Worm (Caenorhabditis elegans) whole organism, early embryonic: ENCODE measurements around the gene ecps-2.

ENCODE experiments used
- B0310.2 ChIP-seq: sonication (generic microtip); optimal IDR thresholded peaks from 2 replicates; lab custom pipeline; 2016; ENCODE audit warnings: mild to moderate bottlenecking, missing genetic modification characterization, missing compliant biosample characterization
- F13C5.2 ChIP-seq: sonication (generic microtip); optimal IDR thresholded peaks from 2 replicates; lab custom pipeline; 2017; ENCODE audit warnings: mild to moderate bottlenecking, missing genetic modification characterization, inconsistent platforms, missing compliant biosample characterization
- aly-1 ChIP-seq: sonication (generic microtip); optimal IDR thresholded peaks from 2 replicates; lab custom pipeline; 2016; ENCODE audit warnings: missing genetic modification characterization, missing compliant biosample characterization
- ama-1 ChIP-seq: fragments of 150-350 bp; optimal IDR thresholded peaks from 2 replicates; lab custom pipeline; 2014
- ceh-13 ChIP-seq: fragments of 200-800 bp; sonication (Bioruptor generic); optimal IDR thresholded peaks from 2 replicates; lab custom pipeline; 2018; ENCODE audit warnings: mild to moderate bottlenecking, missing genetic modification characterization, missing compliant biosample characterization
- ceh-36 ChIP-seq: sonication (generic microtip); optimal IDR thresholded peaks from 2 replicates; lab custom pipeline; 2016; ENCODE audit warnings: missing genetic modification characterization, inconsistent platforms, missing compliant biosample characterization
- ets-7 ChIP-seq: sonication (generic microtip); optimal IDR thresholded peaks from 2 replicates; lab custom pipeline; 2016; ENCODE audit warnings: missing genotype, missing genetic modification characterization, missing compliant biosample characterization
- flt-1 ChIP-seq: fragments of 200-800 bp; sonication (Bioruptor generic); IDR thresholded peaks from 2 replicates; pipeline ENCODE4 v1.3.6; 2022; ENCODE audit warnings: missing genetic modification characterization, missing compliant biosample characterization
- hmbx-1 ChIP-seq: sonication (generic microtip); optimal IDR thresholded peaks from 2 replicates; lab custom pipeline; 2016; ENCODE audit warnings: mild to moderate bottlenecking, missing genetic modification characterization, missing compliant biosample characterization
- hmg-4 ChIP-seq: fragments of 200-800 bp; sonication (Bioruptor generic); optimal IDR thresholded peaks from 2 replicates; lab custom pipeline; 2018; ENCODE audit warnings: mild to moderate bottlenecking, missing genetic modification characterization, missing compliant biosample characterization
- hnd-1 ChIP-seq: sonication (generic microtip); optimal IDR thresholded peaks from 2 replicates; lab custom pipeline; 2016; ENCODE audit warnings: missing genetic modification characterization, missing compliant biosample characterization
- pes-1 ChIP-seq: fragments of 200-800 bp; sonication (Bioruptor generic); IDR thresholded peaks from 2 replicates; pipeline ENCODE4 v1.3.6; 2022; ENCODE audit warnings: missing genetic modification reagents, missing genetic modification characterization, missing compliant biosample characterization
- scrt-1 ChIP-seq: fragments of 200-800 bp; sonication (Bioruptor generic); IDR thresholded peaks from 2 replicates; pipeline ENCODE4 v1.3.6; 2022; ENCODE audit warnings: missing genetic modification characterization, missing compliant biosample characterization
- sea-1 ChIP-seq: fragments of 200-800 bp; sonication (Bioruptor generic); conservative IDR thresholded peaks from 2 replicates; pipeline ENCODE4 v1.3.6; 2022; ENCODE audit warnings: missing genetic modification characterization, missing compliant biosample characterization
- tbx-11 ChIP-seq: fragments of 200-800 bp; sonication (Bioruptor generic); IDR thresholded peaks from 2 replicates; pipeline ENCODE4 v1.3.6; 2022; ENCODE audit warnings: missing genetic modification characterization, missing compliant biosample characterization
- tbx-37 ChIP-seq: fragments of 200-800 bp; sonication (Bioruptor generic); conservative IDR thresholded peaks from 2 replicates; pipeline ENCODE4 v1.3.6; 2022; ENCODE audit warnings: missing genetic modification reagents, missing genetic modification characterization, missing compliant biosample characterization
- tra-4 ChIP-seq: sonication (generic microtip); optimal IDR thresholded peaks from 2 replicates; lab custom pipeline; 2017; ENCODE audit warnings: missing genetic modification characterization, missing compliant biosample characterization

ecps-2 gene

DNA sequence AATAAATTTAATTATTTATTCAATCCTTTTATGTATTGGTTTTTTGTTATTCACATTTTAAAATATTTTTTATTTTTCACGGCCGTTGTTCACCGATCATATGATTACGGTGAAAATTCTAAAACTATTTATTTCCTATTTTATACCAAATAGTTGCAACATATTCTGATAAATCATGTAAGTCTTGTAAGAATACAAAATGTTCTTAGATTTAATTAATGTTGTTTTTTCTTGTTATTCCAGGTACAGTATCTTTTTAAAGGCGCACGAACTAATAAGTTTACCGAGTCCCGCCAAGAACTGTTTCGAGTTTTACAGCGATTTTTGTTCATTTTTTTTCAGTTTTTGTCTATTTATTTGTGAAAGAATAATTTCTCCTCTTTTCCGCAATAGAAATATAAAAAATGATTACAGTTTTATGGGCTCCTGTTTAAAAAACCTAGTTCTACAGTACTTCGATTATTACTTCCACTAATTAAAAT is 26.7 kb downstream of the ecps-2 start, which contains the start of gene D2045.5:
TSS of gene D2045.5 (minus strand) at position 51 of the 482 bp plus-strand sequence.
- TF ChIP-seq flt-1 (GFP tag; lab: Robert Waterston, UW), result no peak
- TF ChIP-seq ceh-36 (tag; lab: Kevin White, UChicago), result no peak
- no peak for TF ChIP-seq hmg-4 (GFP tag; lab: Kevin White, UChicago)
- no peak for TF ChIP-seq pes-1 (GFP tag; lab: Robert Waterston, UW)
- no peak for TF ChIP-seq ama-1 (lab: Kevin White, UChicago)
- no peak for TF ChIP-seq F13C5.2 (tag; lab: Kevin White, UChicago)
- no peak for TF ChIP-seq aly-1
- no peak for TF ChIP-seq ceh-13

DNA sequence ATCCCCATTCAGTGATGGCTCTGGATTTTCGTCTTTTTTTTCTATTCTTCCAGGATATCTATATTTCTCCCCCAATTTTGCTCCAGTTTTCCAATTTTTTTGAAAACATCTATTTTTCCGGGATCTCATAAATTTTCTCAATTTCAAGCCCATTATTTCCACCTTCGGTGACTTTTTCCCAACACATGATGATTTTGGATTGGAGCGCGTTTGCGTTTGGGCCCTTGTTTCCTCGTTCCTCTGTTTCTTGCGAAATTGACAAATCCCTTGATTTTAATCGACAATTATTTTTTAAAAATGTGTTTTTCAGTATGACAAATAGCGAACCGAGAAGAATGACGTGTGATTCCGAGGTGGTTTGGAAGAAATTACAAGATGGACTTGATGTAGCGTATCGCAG is 28.0 kb downstream of the ecps-2 start, which contains the start of gene cul-1:
TSS of gene cul-1 (plus strand) at position 311 of the 400 bp plus-strand sequence.
- TF ChIP-seq tbx-11 (no peak), ceh-13 (no peak), aly-1 (no peak), hnd-1 (tag; lab: Kevin White, UChicago) (no peak), hmbx-1 (no peak), B0310.2 (tag; lab: Kevin White, UChicago) (no peak), tbx-37 (GFP tag; lab: Robert Waterston, UW) (no peak), ama-1 (lab: Kevin White, UChicago) (no peak), tra-4 (tag; lab: Kevin White, UChicago) (no peak), ceh-36 (tag; lab: Kevin White, UChicago) (no peak), F13C5.2 (tag; lab: Kevin White, UChicago) (no peak), ets-7 (tag; lab: Kevin White, UChicago) (no peak), hmg-4 (GFP tag; lab: Kevin White, UChicago) (no peak), sea-1 (GFP tag; lab: Robert Waterston, UW) (no peak), pes-1 (GFP tag; lab: Robert Waterston, UW) (no peak), scrt-1 (GFP tag; lab: Robert Waterston, UW) (no peak), flt-1 (GFP tag; lab: Robert Waterston, UW) (no peak)

DNA sequence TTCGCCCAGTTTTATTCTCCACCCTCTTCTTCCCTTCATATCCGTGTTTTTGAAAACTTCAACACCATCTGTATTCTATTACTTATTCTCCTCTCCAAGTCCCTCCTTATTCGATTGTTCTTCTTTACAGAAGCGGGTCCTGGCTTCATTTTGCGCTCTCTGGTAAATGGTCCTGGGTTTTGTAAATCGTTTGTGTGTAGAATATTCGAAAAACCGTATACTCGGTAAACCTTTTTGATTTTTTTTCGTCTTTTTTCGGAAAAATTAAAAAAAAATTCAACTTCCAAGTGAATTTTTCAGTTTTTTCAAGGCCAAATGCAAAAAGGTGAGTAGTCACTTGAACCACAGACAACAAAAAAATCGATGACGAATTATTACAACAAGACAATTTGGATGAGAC is 32.1 kb downstream of the ecps-2 start, which contains the start of gene D2045.9:
TSS of gene D2045.9 (plus strand) at position 301 of the 400 bp plus-strand sequence.
- TF ChIP-seq scrt-1 (GFP tag; lab: Robert Waterston, UW), result no peak
- no peak for TF ChIP-seq F13C5.2 (tag; lab: Kevin White, UChicago)
- no peak for TF ChIP-seq hnd-1 (tag; lab: Kevin White, UChicago)
- TF ChIP-seq pes-1 (GFP tag; lab: Robert Waterston, UW), result no peak
- no peak for TF ChIP-seq aly-1
- no peak for TF ChIP-seq sea-1 (GFP tag; lab: Robert Waterston, UW)
- no peak for TF ChIP-seq tra-4 (tag; lab: Kevin White, UChicago)
- no peak for TF ChIP-seq ama-1 (lab: Kevin White, UChicago)
- no peak for TF ChIP-seq ceh-13
- TF ChIP-seq tbx-11, result no peak
- TF ChIP-seq hmg-4 (GFP tag; lab: Kevin White, UChicago), result no peak
- TF ChIP-seq hmbx-1, result no peak
- no peak for TF ChIP-seq ceh-36 (tag; lab: Kevin White, UChicago)
- TF ChIP-seq flt-1 (GFP tag; lab: Robert Waterston, UW), result no peak
- TF ChIP-seq B0310.2 (tag; lab: Kevin White, UChicago), result no peak
- TF ChIP-seq ets-7 (tag; lab: Kevin White, UChicago), result no peak
- no peak for TF ChIP-seq tbx-37 (GFP tag; lab: Robert Waterston, UW)

DNA sequence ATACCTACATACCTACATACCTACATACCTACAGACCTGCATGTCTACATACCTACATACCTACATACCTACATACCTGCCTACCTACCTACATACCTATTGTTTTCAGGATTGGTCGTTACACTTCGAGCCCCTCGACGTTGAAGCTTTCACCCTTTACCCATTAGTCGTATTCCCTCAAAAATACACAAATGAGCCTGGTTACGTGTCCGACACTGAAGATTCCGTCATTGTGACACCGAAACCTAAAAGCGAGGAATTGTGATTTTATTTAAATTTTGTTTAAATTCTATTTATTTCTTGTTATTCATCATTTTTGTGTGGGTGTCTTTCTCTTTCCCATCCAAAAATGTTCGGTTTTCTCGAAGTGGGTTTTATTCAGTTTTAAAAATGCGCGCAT is 36.3 kb downstream of the ecps-2 start, which contains the start of gene D2045.7:
TSS of gene D2045.7 (plus strand) at position 301 of the 400 bp plus-strand sequence.
- no peak for TF ChIP-seq flt-1 (GFP tag; lab: Robert Waterston, UW)
- no peak for TF ChIP-seq B0310.2 (tag; lab: Kevin White, UChicago)
- TF ChIP-seq sea-1 (GFP tag; lab: Robert Waterston, UW), result no peak
- no peak for TF ChIP-seq hnd-1 (tag; lab: Kevin White, UChicago)
- TF ChIP-seq hmbx-1, result no peak
- TF ChIP-seq ets-7 (tag; lab: Kevin White, UChicago), result no peak
- no peak for TF ChIP-seq ceh-13
- TF ChIP-seq tbx-37 (GFP tag; lab: Robert Waterston, UW), result no peak
- no peak for TF ChIP-seq tbx-11

DNA sequence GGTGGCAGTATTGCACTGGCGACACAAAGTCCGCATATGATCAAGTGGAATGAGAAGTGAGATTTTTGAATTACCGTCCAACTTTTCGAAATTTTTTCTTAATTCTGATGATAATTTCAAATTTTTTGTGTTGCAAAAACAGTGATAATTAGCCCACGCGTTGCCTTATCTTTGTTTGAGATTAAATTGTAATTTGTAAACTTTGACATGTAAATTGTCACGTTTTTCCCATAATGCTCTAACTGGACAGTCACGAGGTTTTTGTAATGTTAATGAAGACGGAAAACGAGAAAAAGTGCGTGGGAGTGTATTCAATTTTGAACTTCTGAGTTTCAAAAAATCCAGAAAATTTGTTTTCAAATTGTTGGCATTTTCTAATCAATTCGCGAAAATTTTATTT is 38.6 kb downstream of the ecps-2 start:
- TF ChIP-seq aly-1 (no peak), pes-1 (GFP tag; lab: Robert Waterston, UW) (no peak), ets-7 (tag; lab: Kevin White, UChicago) (no peak), hmbx-1 (no peak), hnd-1 (tag; lab: Kevin White, UChicago) (no peak), ceh-13 (no peak), tbx-37 (GFP tag; lab: Robert Waterston, UW) (no peak), tbx-11 (no peak), flt-1 (GFP tag; lab: Robert Waterston, UW) (no peak), ceh-36 (tag; lab: Kevin White, UChicago) (no peak)

DNA sequence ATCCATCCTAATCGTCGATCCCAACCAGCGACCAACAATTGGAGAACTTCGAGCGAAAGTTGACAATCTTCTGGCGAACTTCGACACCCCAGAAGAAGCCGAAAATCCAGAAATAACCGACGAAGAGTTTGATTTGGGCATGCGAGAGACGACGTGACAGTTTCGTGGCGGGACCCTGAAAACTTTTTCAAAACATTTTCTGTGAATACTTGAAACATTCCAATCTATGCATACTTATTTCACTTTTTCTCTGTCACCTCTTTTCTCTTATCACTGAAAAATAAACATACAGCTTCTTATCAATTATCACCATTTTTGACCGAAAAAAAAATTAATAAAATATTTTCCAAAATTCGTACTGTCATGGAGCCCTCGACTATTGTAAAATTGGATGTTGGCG is 39.1 kb downstream of the ecps-2 start, which contains the start of gene D2045.8:
TSS of gene D2045.8 (plus strand) at position 301 of the 400 bp plus-strand sequence.
- TF ChIP-seq B0310.2 (tag; lab: Kevin White, UChicago) (no peak), flt-1 (GFP tag; lab: Robert Waterston, UW) (no peak), tbx-37 (GFP tag; lab: Robert Waterston, UW) (no peak), hnd-1 (tag; lab: Kevin White, UChicago) (no peak), ets-7 (tag; lab: Kevin White, UChicago) (no peak), tra-4 (tag; lab: Kevin White, UChicago) (no peak), tbx-11 (no peak), ceh-13 (no peak), F13C5.2 (tag; lab: Kevin White, UChicago) (no peak), scrt-1 (GFP tag; lab: Robert Waterston, UW) (no peak), pes-1 (GFP tag; lab: Robert Waterston, UW) (no peak), ama-1 (lab: Kevin White, UChicago) (no peak), sea-1 (GFP tag; lab: Robert Waterston, UW) (no peak), aly-1 (no peak), ceh-36 (tag; lab: Kevin White, UChicago) (no peak), hmg-4 (GFP tag; lab: Kevin White, UChicago) (no peak), hmbx-1 (no peak)

DNA sequence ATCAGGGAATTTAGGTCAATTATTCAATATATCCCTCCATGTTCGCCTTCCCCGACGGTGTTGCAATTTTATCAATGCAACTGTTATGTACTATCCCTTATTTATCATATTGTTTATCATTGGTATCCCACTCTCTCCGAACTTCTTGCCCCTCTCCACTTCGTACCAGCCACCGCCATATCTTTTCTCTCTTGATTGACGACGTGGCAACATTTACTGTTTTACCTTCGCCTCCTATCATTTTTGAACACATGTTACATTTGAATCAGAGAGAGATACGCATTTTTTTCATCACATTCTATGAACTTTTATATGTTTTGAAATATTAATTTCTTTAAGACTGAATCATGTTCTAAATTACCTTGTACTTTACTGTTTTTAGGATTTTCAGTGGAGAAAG is 43.6 kb downstream of the ecps-2 start:
- TF ChIP-seq sea-1 (GFP tag; lab: Robert Waterston, UW), result no peak
- no peak for TF ChIP-seq ama-1 (lab: Kevin White, UChicago)
- no peak for TF ChIP-seq ets-7 (tag; lab: Kevin White, UChicago)
- TF ChIP-seq hmbx-1, result no peak
- TF ChIP-seq ceh-13, result no peak
- no peak for TF ChIP-seq ceh-36 (tag; lab: Kevin White, UChicago)
- no peak for TF ChIP-seq flt-1 (GFP tag; lab: Robert Waterston, UW)
- TF ChIP-seq hmg-4 (GFP tag; lab: Kevin White, UChicago), result no peak
- TF ChIP-seq tra-4 (tag; lab: Kevin White, UChicago), result no peak
- TF ChIP-seq hnd-1 (tag; lab: Kevin White, UChicago), result no peak
- no peak for TF ChIP-seq tbx-37 (GFP tag; lab: Robert Waterston, UW)
